Fruit fly (Drosophila melanogaster) whole organism, embryonic: Measurements from ENCODE around the gene CG3224.
A peak's percentile ranks its signal among the peaks of the same experiment; 100 is the strongest.

ENCODE experiments used
- Atf6 ChIP-seq: fragments of 200-800 bp; sonication (Bioruptor generic); IDR thresholded peaks from 2 replicates; pipeline ENCODE4 v1.3.6; 2022; ENCODE audit warnings: missing biosample characterization, missing genetic modification characterization
- BEAF-32 ChIP-seq: fragments of 200-800 bp; sonication (Bioruptor generic); optimal IDR thresholded peaks from 3 replicates; lab custom pipeline; 2017; ENCODE audit warnings: missing biosample characterization, missing genetic modification characterization, mild to moderate bottlenecking, moderate library complexity, missing genetic modification reagents
- CG10431 ChIP-seq: fragments of 200-800 bp; sonication (Bioruptor generic); optimal IDR thresholded peaks from 3 replicates; lab custom pipeline; 2018; ENCODE audit warnings: missing biosample characterization, mild to moderate bottlenecking, missing genetic modification characterization
- CG10462 ChIP-seq: fragments of 200-800 bp; sonication (Bioruptor generic); optimal IDR thresholded peaks from 2 replicates; lab custom pipeline; 2016; ENCODE audit warnings: missing biosample characterization, missing genetic modification characterization
- CG11247 ChIP-seq: fragments of 200-800 bp; sonication (Bioruptor generic); IDR thresholded peaks from 2 replicates; pipeline ENCODE4 v1.3.6; 2022; ENCODE audit warnings: missing biosample characterization, missing genetic modification characterization
- CG11456 ChIP-seq: fragments of 200-800 bp; sonication (Bioruptor generic); IDR thresholded peaks from 3 replicates; pipeline ENCODE4 v1.3.6; 2022; ENCODE audit warnings: missing biosample characterization, missing genetic modification characterization
- CG12391 ChIP-seq: fragments of 200-800 bp; sonication (Bioruptor generic); optimal IDR thresholded peaks from 3 replicates; lab custom pipeline; 2018; ENCODE audit warnings: missing biosample characterization, mild to moderate bottlenecking, missing genetic modification characterization, moderate library complexity
- CG12744 ChIP-seq: fragments of 200-800 bp; sonication (Bioruptor generic); optimal IDR thresholded peaks from 2 replicates; lab custom pipeline; 2016; ENCODE audit warnings: missing biosample characterization, missing genetic modification characterization
- CG16813 ChIP-seq: fragments of 200-800 bp; sonication (Bioruptor generic); IDR thresholded peaks from 3 replicates; pipeline ENCODE4 v1.3.6; 2022; ENCODE audit warnings: missing biosample characterization, missing genetic modification characterization; ENCODE audit not compliant: partially characterized antibody
- CG16815 ChIP-seq: fragments of 200-800 bp; sonication (Bioruptor generic); optimal IDR thresholded peaks from 3 replicates; lab custom pipeline; 2017; ENCODE audit warnings: missing biosample characterization, mild to moderate bottlenecking, missing genetic modification characterization
- CG17385 ChIP-seq: fragments of 200-800 bp; sonication (Bioruptor generic); optimal IDR thresholded peaks from 3 replicates; lab custom pipeline; 2018; ENCODE audit warnings: missing biosample characterization, mild to moderate bottlenecking, missing genetic modification characterization
- CG17912 ChIP-seq: fragments of 200-800 bp; sonication (Bioruptor generic); optimal IDR thresholded peaks from 2 replicates; lab custom pipeline; 2018; ENCODE audit warnings: missing biosample characterization, mild to moderate bottlenecking, missing genetic modification characterization
- CG2712 ChIP-seq: fragments of 200-800 bp; optimal IDR thresholded peaks from 3 replicates; lab custom pipeline; 2019; ENCODE audit warnings: missing biosample characterization, mild to moderate bottlenecking, missing genetic modification characterization, moderate library complexity
- CG34376 ChIP-seq: fragments of 200-800 bp; sonication (Bioruptor generic); optimal IDR thresholded peaks from 2 replicates; lab custom pipeline; 2018; ENCODE audit warnings: missing biosample characterization, mild to moderate bottlenecking, missing genetic modification characterization
- CG3995 ChIP-seq: fragments of 200-800 bp; sonication (Bioruptor generic); optimal IDR thresholded peaks from 3 replicates; lab custom pipeline; 2016; ENCODE audit warnings: missing biosample characterization, missing genetic modification characterization
- CG4424 ChIP-seq: fragments of 200-800 bp; sonication (Bioruptor generic); optimal IDR thresholded peaks from 3 replicates; lab custom pipeline; 2016; ENCODE audit warnings: missing biosample characterization, missing genetic modification characterization
- CG4820 ChIP-seq: fragments of 200-800 bp; sonication (Bioruptor generic); optimal IDR thresholded peaks from 3 replicates; lab custom pipeline; 2016; ENCODE audit warnings: missing biosample characterization, missing genetic modification characterization
- CG6791 ChIP-seq: fragments of 200-800 bp; sonication (Bioruptor generic); IDR thresholded peaks from 3 replicates; pipeline ENCODE4 v1.3.6; 2022; ENCODE audit warnings: missing biosample characterization, missing genetic modification characterization; ENCODE audit not compliant: partially characterized antibody
- CG8089 ChIP-seq: fragments of 200-800 bp; sonication (Bioruptor generic); optimal IDR thresholded peaks from 3 replicates; lab custom pipeline; 2016; ENCODE audit warnings: missing biosample characterization, missing genetic modification characterization
- CG8924 ChIP-seq: fragments of 200-800 bp; optimal IDR thresholded peaks from 3 replicates; lab custom pipeline; 2019; ENCODE audit warnings: missing biosample characterization, mild to moderate bottlenecking, missing genetic modification characterization, moderate library complexity
- CG9876 ChIP-seq: fragments of 200-800 bp; sonication (Bioruptor generic); optimal IDR thresholded peaks from 2 replicates; lab custom pipeline; 2016; ENCODE audit warnings: missing biosample characterization, missing genetic modification characterization
- D ChIP-seq, 2 experiments: fragments of 200-800 bp in 1 of 2; fragments of >200 bp in 1 of 2; sonication (Bioruptor generic) in 1 of 2; optimal IDR thresholded peaks; 2 replicates in 1 of 2; 3 replicates in 1 of 2; lab custom pipeline; 2017; ENCODE audit warnings: mild to moderate bottlenecking in 1 of 2, missing biosample characterization in 1 of 2, missing genetic modification characterization in 1 of 2, missing genetic modification reagents in 1 of 2
- Dek ChIP-seq: fragments of 200-800 bp; sonication (Bioruptor generic); optimal IDR thresholded peaks from 3 replicates; lab custom pipeline; 2019; ENCODE audit warnings: missing biosample characterization, mild to moderate bottlenecking, missing genetic modification characterization, moderate library complexity
- Doc2 ChIP-seq: fragments of 200-800 bp; sonication (Bioruptor generic); IDR thresholded peaks from 2 replicates; pipeline ENCODE4 v1.3.6; 2022; ENCODE audit warnings: missing biosample characterization, missing genetic modification characterization
- Elba2 ChIP-seq: fragments of 200-800 bp; sonication (Bioruptor generic); optimal IDR thresholded peaks from 3 replicates; lab custom pipeline; 2016; ENCODE audit warnings: missing biosample characterization, missing genetic modification characterization
- Ets97D ChIP-seq: fragments of 200-800 bp; sonication (Bioruptor generic); optimal IDR thresholded peaks from 3 replicates; lab custom pipeline; 2016; ENCODE audit warnings: missing biosample characterization, missing genetic modification characterization
- Oaz ChIP-seq: fragments of 200-800 bp; sonication (Bioruptor generic); IDR thresholded peaks from 2 replicates; pipeline ENCODE4 v1.3.6; 2022; ENCODE audit warnings: missing biosample characterization, missing genetic modification characterization
- Oli ChIP-seq: fragments of 200-800 bp; sonication (Bioruptor generic); optimal IDR thresholded peaks from 2 replicates; lab custom pipeline; 2018; ENCODE audit warnings: missing biosample characterization, mild to moderate bottlenecking, missing genetic modification characterization, moderate library complexity
- Sox100B ChIP-seq: fragments of 200-800 bp; sonication (Bioruptor generic); optimal IDR thresholded peaks from 3 replicates; lab custom pipeline; 2018; ENCODE audit warnings: missing biosample characterization, mild to moderate bottlenecking, missing genetic modification characterization
- Sox102F ChIP-seq: fragments of 200-800 bp; sonication (Bioruptor generic); optimal IDR thresholded peaks from 2 replicates; lab custom pipeline; 2018; ENCODE audit warnings: missing biosample characterization, mild to moderate bottlenecking, missing genetic modification characterization, moderate library complexity
- Ssrp ChIP-seq: fragments of 200-800 bp; sonication (Bioruptor generic); optimal IDR thresholded peaks from 2 replicates; lab custom pipeline; 2018; ENCODE audit warnings: missing biosample characterization, mild to moderate bottlenecking, missing genetic modification characterization, moderate library complexity
- Tbp ChIP-seq: fragments of >200 bp; optimal IDR thresholded peaks from 2 replicates; lab custom pipeline; 2018; ENCODE audit warnings: missing biosample characterization, missing genetic modification characterization
- bsh ChIP-seq, 2 experiments: fragments of 200-800 bp; sonication (Bioruptor generic); optimal IDR thresholded peaks; 2 replicates each; lab custom pipeline; 2017 to 2018; ENCODE audit warnings: mild to moderate bottlenecking in 2 of 2, missing biosample characterization in 2 of 2, missing genetic modification characterization in 2 of 2, moderate library complexity in 1 of 2
- cg ChIP-seq: fragments of 200-800 bp; sonication (Bioruptor generic); optimal IDR thresholded peaks from 3 replicates; lab custom pipeline; 2019; ENCODE audit warnings: missing biosample characterization, mild to moderate bottlenecking, missing genetic modification characterization, moderate library complexity
- eve ChIP-seq, 2 experiments: fragments of >200 bp; optimal IDR thresholded peaks; 2 replicates each; lab custom pipeline; 2017; ENCODE audit warnings: missing biosample characterization in 2 of 2, missing genetic modification characterization in 2 of 2
- fd96Cb ChIP-seq: fragments of 200-800 bp; sonication (Bioruptor generic); optimal IDR thresholded peaks from 2 replicates; lab custom pipeline; 2018; ENCODE audit warnings: missing biosample characterization, mild to moderate bottlenecking, missing genetic modification characterization, moderate library complexity
- ftz-f1 ChIP-seq: fragments of 200-800 bp; sonication (Bioruptor generic); optimal IDR thresholded peaks from 2 replicates; lab custom pipeline; 2016; ENCODE audit warnings: missing biosample characterization, missing genetic modification characterization
- gem ChIP-seq: fragments of 200-800 bp; sonication (Bioruptor generic); optimal IDR thresholded peaks from 2 replicates; lab custom pipeline; 2019; ENCODE audit warnings: missing biosample characterization, mild to moderate bottlenecking, missing genetic modification characterization, moderate library complexity
- kni ChIP-seq: fragments of 200-800 bp; sonication (Bioruptor generic); optimal IDR thresholded peaks from 3 replicates; lab custom pipeline; 2017; ENCODE audit warnings: mild to moderate bottlenecking, missing biosample characterization, missing genetic modification reagents, missing genetic modification characterization
- lola ChIP-seq, 3 experiments: fragments of >200 bp in 2 of 3; fragments of 200-800 bp in 1 of 3; sonication (Bioruptor generic) in 1 of 3; optimal IDR thresholded peaks; 2 replicates each; lab custom pipeline; 2017 to 2019; ENCODE audit warnings: missing biosample characterization in 3 of 3, missing genetic modification characterization in 3 of 3, mild to moderate bottlenecking in 1 of 3, moderate library complexity in 1 of 3
- mam ChIP-seq: fragments of 200-800 bp; sonication (Bioruptor generic); optimal IDR thresholded peaks from 3 replicates; lab custom pipeline; 2016; ENCODE audit warnings: missing biosample characterization, missing genetic modification characterization
- nmo ChIP-seq: fragments of 200-800 bp; sonication (Bioruptor generic); optimal IDR thresholded peaks from 2 replicates; lab custom pipeline; 2018; ENCODE audit warnings: missing biosample characterization, mild to moderate bottlenecking, missing genetic modification characterization, moderate library complexity
- pb ChIP-seq: fragments of 200-800 bp; sonication (Bioruptor generic); optimal IDR thresholded peaks from 3 replicates; lab custom pipeline; 2016; ENCODE audit warnings: missing biosample characterization, missing genetic modification characterization
- sens ChIP-seq: fragments of 200-800 bp; sonication (Bioruptor generic); peaks from one replicate; lab custom pipeline; 2016; ENCODE audit warnings: missing biosample characterization, missing genetic modification characterization
- sisA ChIP-seq: fragments of 200-800 bp; sonication (Bioruptor generic); IDR thresholded peaks from 2 replicates; pipeline ENCODE4 v1.3.6; 2022; ENCODE audit warnings: missing biosample characterization, missing genetic modification characterization
- sob ChIP-seq: fragments of 200-800 bp; sonication (Bioruptor generic); IDR thresholded peaks from 2 replicates; pipeline ENCODE4 v1.3.6; 2022; ENCODE audit warnings: missing biosample characterization, missing genetic modification characterization
- sug ChIP-seq: fragments of 200-800 bp; optimal IDR thresholded peaks from 2 replicates; lab custom pipeline; 2019; ENCODE audit warnings: missing biosample characterization, mild to moderate bottlenecking, missing genetic modification characterization, moderate library complexity
- z ChIP-seq: fragments of 200-800 bp; sonication (Bioruptor generic); IDR thresholded peaks from 3 replicates; pipeline ENCODE4 v1.3.6; 2022; ENCODE audit warnings: missing biosample characterization, missing genetic modification characterization

The CG3224 gene

DNA sequence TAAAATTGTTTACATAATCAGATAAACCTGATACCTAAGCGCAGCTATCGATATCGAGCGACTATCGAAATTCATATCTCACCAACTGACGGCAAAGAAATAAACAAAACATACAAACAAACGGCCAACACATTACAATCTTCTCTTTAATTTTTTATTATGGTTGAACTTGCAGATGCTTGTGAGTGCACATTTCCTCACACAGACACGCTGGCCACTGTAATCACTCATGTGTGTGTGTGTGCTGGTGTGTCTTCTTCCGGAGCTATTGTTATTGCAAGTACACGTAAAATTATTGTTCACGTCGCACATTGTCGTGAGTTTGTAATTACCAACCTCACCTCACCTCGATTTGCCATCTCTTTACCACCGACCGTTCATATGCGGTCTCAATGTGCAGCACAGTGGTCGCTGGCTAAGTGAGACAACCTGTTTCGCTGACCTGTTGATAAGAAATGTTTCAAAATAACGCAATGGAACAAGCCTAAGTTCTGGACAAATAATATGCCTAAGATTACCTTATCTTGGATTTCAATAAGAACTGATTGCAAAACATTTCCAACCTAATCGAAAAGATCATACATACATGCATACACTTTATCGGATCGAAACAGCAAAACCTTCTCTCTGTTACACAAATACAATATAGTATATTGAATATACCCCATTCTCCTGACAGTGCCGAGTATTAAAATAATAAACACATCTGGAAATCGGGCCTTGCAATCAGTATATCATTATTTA is 44.0 kb upstream of the CG3224 start (continued):
- TF ChIP-seq Elba2 (no peak), Oli (tag; lab: Kevin White, UChicago) (peak; percentile 5), Ets97D (GFP tag; lab: Kevin White, UChicago) (no peak), D (optimal IDR thresholded peaks at IDR 0.05; lab: Kevin White, UChicago) (no peak), D (GFP tag; optimal IDR thresholded peaks at IDR 0.05; lab: Kevin White, UChicago) (peak; percentile 28), Sox102F (GFP tag; lab: Kevin White, UChicago) (peak; percentile 13), CG16815 (no peak), CG2712 (peak; percentile 19), Dek (no peak), fd96Cb (tag; lab: Kevin White, UChicago) (peak; percentile 7), CG12391 (tag; lab: Kevin White, UChicago) (peak; percentile 11), Oaz (no peak), kni (GFP tag; lab: Kevin White, UChicago) (peak; percentile 8), CG17912 (GFP tag; lab: Kevin White, UChicago) (no peak), pb (GFP tag; lab: Kevin White, UChicago) (no peak), CG11456 (GFP tag; lab: Robert Waterston, UW) (no peak), z (no peak), CG8089 (no peak), Atf6 (no peak), sisA (no peak), cg (GFP tag; lab: Kevin White, UChicago) (peak; percentile 58), CG16813 (no peak), CG34376 (peak; percentile 45), sob (GFP tag; lab: Robert Waterston, UW) (no peak), CG10462 (GFP tag; lab: Kevin White, UChicago) (no peak), CG9876 (GFP tag; lab: Kevin White, UChicago) (no peak), Doc2 (GFP tag; lab: Robert Waterston, UW) (no peak)

DNA sequence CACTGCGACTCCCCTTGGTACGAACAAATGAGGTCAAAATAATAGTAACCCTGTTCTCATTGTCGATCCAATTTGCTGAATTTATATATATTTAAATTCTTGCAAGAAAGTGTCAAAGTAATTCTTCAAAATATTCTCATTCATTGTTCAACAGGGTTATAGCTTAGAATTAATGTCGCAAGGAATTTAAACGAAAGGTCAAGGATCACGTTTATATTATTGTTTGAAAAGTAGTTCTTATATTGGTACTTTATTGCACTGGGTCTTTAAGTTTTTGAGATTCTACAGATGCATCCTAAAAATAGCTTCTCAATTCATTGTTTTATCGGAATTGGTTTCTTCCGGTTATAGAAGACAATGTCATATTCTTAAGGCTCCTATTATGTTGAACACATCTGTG is 42.7 kb upstream of the CG3224 start:
- TF ChIP-seq bsh (GFP tag; optimal IDR thresholded peaks at IDR 0.05; lab: Kevin White, UChicago) (peak in 1 of 2 experiments; percentile 24), CG16813 (no peak)

DNA sequence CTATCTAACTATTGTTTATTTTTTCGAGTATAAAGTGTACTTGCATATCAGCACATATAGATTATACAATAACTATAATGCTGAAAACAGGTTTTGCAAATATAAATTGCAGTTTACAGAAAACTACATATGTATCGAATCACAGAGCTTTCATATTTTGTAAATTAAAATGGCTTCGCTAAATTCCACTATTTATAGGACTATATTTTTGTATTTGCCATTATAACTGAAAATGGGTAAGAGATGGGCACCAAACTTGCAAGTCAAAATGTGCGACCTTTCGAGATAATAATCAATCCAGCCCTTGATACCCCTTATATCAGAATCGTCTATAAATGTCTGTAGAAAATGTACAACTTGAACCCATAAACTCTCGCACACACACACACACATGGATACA is 42.0 kb upstream of the CG3224 start:
- no peak for TF ChIP-seq CG3995 (GFP tag; lab: Kevin White, UChicago)
- TF ChIP-seq CG4820, result no peak
- no peak for TF ChIP-seq ftz-f1 (GFP tag; lab: Kevin White, UChicago)
- TF ChIP-seq gem (tag; lab: Kevin White, UChicago), result peak; percentile 18
- TF ChIP-seq Tbp, result no peak
- TF ChIP-seq CG10431 (GFP tag; lab: Kevin White, UChicago), result no peak
- TF ChIP-seq nmo (GFP tag; lab: Kevin White, UChicago), result peak; percentile 5
- peak in 1 of 2 experiments; percentile 31 for TF ChIP-seq eve (GFP tag; optimal IDR thresholded peaks at IDR 0.05; lab: Kevin White, UChicago)
- TF ChIP-seq lola (GFP tag; optimal IDR thresholded peaks at IDR 0.05; lab: Kevin White, UChicago), result peak in 1 of 3 experiments; percentile 19
- peak; percentile 78 for TF ChIP-seq sens (GFP tag; lab: Kevin White, UChicago)
- TF ChIP-seq Ssrp, result peak; percentile 5
- TF ChIP-seq CG17385 (GFP tag; lab: Kevin White, UChicago), result peak; percentile 22
- TF ChIP-seq CG6791 (GFP tag; lab: Robert Waterston, UW), result no peak
- peak; percentile 18 for TF ChIP-seq fd96Cb (tag; lab: Kevin White, UChicago)
- no peak for TF ChIP-seq CG12744
- no peak for TF ChIP-seq CG4424 (GFP tag; lab: Kevin White, UChicago)
- TF ChIP-seq CG11247 (GFP tag; lab: Robert Waterston, UW), result no peak
- TF ChIP-seq BEAF-32 (GFP tag; lab: Kevin White, UChicago), result no peak
- TF ChIP-seq mam, result no peak
- peak; percentile 22 for TF ChIP-seq Sox100B (GFP tag; lab: Kevin White, UChicago)
- no peak for TF ChIP-seq sug (tag; lab: Kevin White, UChicago)
- TF ChIP-seq CG8924 (tag; lab: Kevin White, UChicago), result no peak
